Fruit fly (Drosophila melanogaster) whole organism: ENCODE results near the gene CG33306.

Source experiments
- CG8478 ChIP-seq: fragments of >200 bp; optimal IDR thresholded peaks from 2 replicates; lab custom pipeline; 2018; ENCODE audit warnings: inconsistent platforms
- Dll ChIP-seq: fragments of >200 bp; optimal IDR thresholded peaks from 2 replicates; lab custom pipeline; 2017
- EcR ChIP-seq, 2 experiments: fragments of >200 bp; optimal IDR thresholded peaks; 2 replicates each; lab custom pipeline; 2017; ENCODE audit warnings: missing biosample characterization in 2 of 2, missing genetic modification characterization in 2 of 2, missing genetic modification reagents in 2 of 2
- pan ChIP-seq: fragments of >200 bp; optimal IDR thresholded peaks from 2 replicates; lab custom pipeline; 2017
- psq ChIP-seq: fragments of >200 bp; optimal IDR thresholded peaks from 2 replicates; lab custom pipeline; 2017
- usp ChIP-seq: fragments of >200 bp; optimal IDR thresholded peaks from 2 replicates; lab custom pipeline; 2017; ENCODE audit warnings: missing biosample characterization, missing genetic modification characterization, mixed read lengths

CG33306 gene

dm6 chr2L:13813156-13813555 is 30.4 kb downstream of the CG33306 start, which contains the start of gene CG16888:
Gene CG16888, minus strand, starts transcription at chr2L:13813256.
- TF ChIP-seq psq (lab: Kevin White, UChicago) (no peak), pan (no peak), usp (GFP tag; lab: Kevin White, UChicago) (no peak)

dm6 chr2L:13811323-13811722 is 32.2 kb downstream of the CG33306 start, which contains the start of the genes Adat1 and CG16865:
Gene Adat1, minus strand, starts transcription at chr2L:13811474.
Gene CG16865, plus strand, starts transcription at chr2L:13811522.
- TF ChIP-seq Dll (lab: Kevin White, UChicago): no peak
- TF ChIP-seq pan: no peak
- no peak for TF ChIP-seq CG8478 (lab: Kevin White, UChicago)
- TF ChIP-seq usp (GFP tag; lab: Kevin White, UChicago): no peak
- TF ChIP-seq EcR (GFP tag; optimal IDR thresholded peaks at IDR 0.05; lab: Kevin White, UChicago): no peak
- TF ChIP-seq psq (lab: Kevin White, UChicago): no peak

- TF ChIP-seq usp (GFP tag; lab: Kevin White, UChicago): no peak
- no peak for TF ChIP-seq Dll (lab: Kevin White, UChicago)
- TF ChIP-seq psq (lab: Kevin White, UChicago): no peak
- no peak for TF ChIP-seq pan
- no peak for TF ChIP-seq CG8478 (lab: Kevin White, UChicago)
- TF ChIP-seq EcR (GFP tag; optimal IDR thresholded peaks at IDR 0.05; lab: Kevin White, UChicago): no peak
These were observed 35.6 kb downstream of the CG33306 start for dm6 chr2L:13807959-13808358.

dm6 chr2L:13807097-13807496 is 36.4 kb downstream of the CG33306 start:
- TF ChIP-seq EcR (GFP tag; optimal IDR thresholded peaks at IDR 0.05; lab: Kevin White, UChicago) (no peak), CG8478 (lab: Kevin White, UChicago) (no peak), pan (no peak), usp (GFP tag; lab: Kevin White, UChicago) (no peak), psq (lab: Kevin White, UChicago) (no peak), Dll (lab: Kevin White, UChicago) (no peak)

dm6 chr2L:13805170-13805569 is 38.4 kb downstream of the CG33306 start:
- TF ChIP-seq CG8478 (lab: Kevin White, UChicago) (no peak), psq (lab: Kevin White, UChicago) (no peak), pan (no peak), Dll (lab: Kevin White, UChicago) (no peak), EcR (GFP tag; optimal IDR thresholded peaks at IDR 0.05; lab: Kevin White, UChicago) (no peak), usp (GFP tag; lab: Kevin White, UChicago) (no peak)

- TF ChIP-seq usp (GFP tag; lab: Kevin White, UChicago) (no peak), EcR (GFP tag; optimal IDR thresholded peaks at IDR 0.05; lab: Kevin White, UChicago) (no peak), pan (no peak), Dll (lab: Kevin White, UChicago) (no peak), CG8478 (lab: Kevin White, UChicago) (no peak), psq (lab: Kevin White, UChicago) (no peak)
These were observed 38.9 kb downstream of the CG33306 start for dm6 chr2L:13804561-13805067.

dm6 chr2L:13803805-13804560 is 39.6 kb downstream of the CG33306 start:
- TF ChIP-seq Dll (lab: Kevin White, UChicago) (no peak), CG8478 (lab: Kevin White, UChicago) (no peak), EcR (GFP tag; optimal IDR thresholded peaks at IDR 0.05; lab: Kevin White, UChicago) (no peak), pan (no peak), psq (lab: Kevin White, UChicago) (no peak), usp (GFP tag; lab: Kevin White, UChicago) (no peak)

dm6 chr2L:13803032-13803661 is 40.4 kb downstream of the CG33306 start, which contains the start of gene CAH1:
Gene CAH1, plus strand, starts transcription at chr2L:13803626.
- TF ChIP-seq Dll (lab: Kevin White, UChicago) (no peak), pan (no peak), usp (GFP tag; lab: Kevin White, UChicago) (no peak), psq (lab: Kevin White, UChicago) (no peak), CG8478 (lab: Kevin White, UChicago) (no peak), EcR (GFP tag; optimal IDR thresholded peaks at IDR 0.05; lab: Kevin White, UChicago) (no peak)

dm6 chr2L:13802075-13802639 is 41.4 kb downstream of the CG33306 start:
- no peak for TF ChIP-seq psq (lab: Kevin White, UChicago)
- no peak for TF ChIP-seq EcR (GFP tag; optimal IDR thresholded peaks at IDR 0.05; lab: Kevin White, UChicago)
- TF ChIP-seq usp (GFP tag; lab: Kevin White, UChicago): no peak
- TF ChIP-seq Dll (lab: Kevin White, UChicago): no peak

dm6 chr2L:13801166-13801565 is 42.4 kb downstream of the CG33306 start:
- TF ChIP-seq Dll (lab: Kevin White, UChicago): no peak
- TF ChIP-seq CG8478 (lab: Kevin White, UChicago): no peak
- no peak for TF ChIP-seq EcR (GFP tag; optimal IDR thresholded peaks at IDR 0.05; lab: Kevin White, UChicago)
- TF ChIP-seq pan: no peak
- no peak for TF ChIP-seq psq (lab: Kevin White, UChicago)
- TF ChIP-seq usp (GFP tag; lab: Kevin White, UChicago): no peak

- TF ChIP-seq psq (lab: Kevin White, UChicago): no peak
- TF ChIP-seq Dll (lab: Kevin White, UChicago): no peak
- no peak for TF ChIP-seq EcR (GFP tag; optimal IDR thresholded peaks at IDR 0.05; lab: Kevin White, UChicago)
- no peak for TF ChIP-seq pan
- TF ChIP-seq CG8478 (lab: Kevin White, UChicago): no peak
- TF ChIP-seq usp (GFP tag; lab: Kevin White, UChicago): no peak
These were observed 50.1 kb downstream of the CG33306 start, which contains the start of gene Sec71 for dm6 chr2L:13793405-13793804. Gene Sec71, plus strand, starts transcription at chr2L:13793521.
